Worm (Caenorhabditis elegans) whole organism, L2 larva: ENCODE measurements around the gene ets-10.

ENCODE experiments used
- F13H6.1 ChIP-seq: sonication (generic microtip); optimal IDR thresholded peaks from 2 replicates; lab custom pipeline; 2016; ENCODE audit warnings: missing genetic modification characterization, missing compliant biosample characterization
- ama-1 ChIP-seq: fragments of 150-350 bp; optimal IDR thresholded peaks from 2 replicates; lab custom pipeline; 2018; ENCODE audit warnings: inconsistent platforms
- blmp-1 ChIP-seq: sonication (generic microtip); optimal IDR thresholded peaks from 2 replicates; lab custom pipeline; 2017; ENCODE audit warnings: missing genetic modification characterization, mild to moderate bottlenecking, missing compliant biosample characterization, antibody characterized with exemption, moderate library complexity; ENCODE audit not compliant: insufficient read depth
- ceh-16 ChIP-seq: fragments of 150-350 bp; optimal IDR thresholded peaks from 2 replicates; lab custom pipeline; 2014; ENCODE audit warnings: missing biosample characterization, missing genetic modification characterization
- ceh-82 ChIP-seq: fragments of 150-350 bp; optimal IDR thresholded peaks from 2 replicates; lab custom pipeline; 2014; ENCODE audit warnings: missing biosample characterization, missing genetic modification characterization
- egl-27 ChIP-seq: sonication (generic microtip); optimal IDR thresholded peaks from 3 replicates; lab custom pipeline; 2017; ENCODE audit warnings: missing biosample characterization, missing genetic modification reagents, missing genetic modification characterization
- lin-39 ChIP-seq: fragments of 150-350 bp; optimal IDR thresholded peaks from 2 replicates; lab custom pipeline; 2014; ENCODE audit warnings: missing biosample characterization, missing genetic modification reagents, missing genetic modification characterization
- lsy-2 ChIP-seq, 2 experiments: fragments of 150-350 bp in 1 of 2; sonication (generic microtip) in 1 of 2; optimal IDR thresholded peaks; 2 replicates each; lab custom pipeline; 2014 to 2017; ENCODE audit warnings: missing biosample characterization in 2 of 2, missing genetic modification characterization in 2 of 2
- mab-5 ChIP-seq: fragments of 150-350 bp; optimal IDR thresholded peaks from 2 replicates; lab custom pipeline; 2014; ENCODE audit warnings: missing biosample characterization, missing genetic modification characterization
- nhr-237 ChIP-seq: fragments of 150-350 bp; optimal IDR thresholded peaks from 2 replicates; lab custom pipeline; 2014; ENCODE audit warnings: missing biosample characterization, missing genetic modification characterization
- nhr-77 ChIP-seq: fragments of 150-350 bp; optimal IDR thresholded peaks from 2 replicates; lab custom pipeline; 2014; ENCODE audit warnings: missing biosample characterization, missing genetic modification characterization
- sma-9 ChIP-seq, 2 experiments: fragments of 150-350 bp in 1 of 2; sonication (generic microtip) in 1 of 2; optimal IDR thresholded peaks; 2 replicates each; lab custom pipeline; 2014 to 2016; ENCODE audit warnings: missing genetic modification characterization in 2 of 2, mild to moderate bottlenecking in 1 of 2, missing biosample characterization in 1 of 2, missing compliant biosample characterization in 1 of 2, missing genetic modification reagents in 1 of 2, moderate library complexity in 1 of 2
- snpc-4 ChIP-seq: fragments of 150-350 bp; optimal IDR thresholded peaks from 2 replicates; lab custom pipeline; 2014; ENCODE audit warnings: missing biosample characterization, missing genetic modification characterization

- no peak for TF ChIP-seq ceh-82 (tag; lab: Kevin White, UChicago)
- TF ChIP-seq nhr-237 (tag; lab: Kevin White, UChicago), result no peak
- TF ChIP-seq lsy-2 (tag; optimal IDR thresholded peaks at IDR 0.05; lab: Kevin White, UChicago), result no peak
- no peak for TF ChIP-seq lin-39 (tag; lab: Kevin White, UChicago)
- no peak for TF ChIP-seq mab-5 (tag; lab: Kevin White, UChicago)
- no peak for TF ChIP-seq ama-1
- TF ChIP-seq egl-27 (tag; lab: Kevin White, UChicago), result no peak
- TF ChIP-seq snpc-4 (tag; lab: Kevin White, UChicago), result no peak
- no peak for TF ChIP-seq sma-9 (GFP tag; optimal IDR thresholded peaks at IDR 0.05; lab: Kevin White, UChicago)
- TF ChIP-seq sma-9 (tag; optimal IDR thresholded peaks at IDR 0.05; lab: Kevin White, UChicago), result no peak
- TF ChIP-seq nhr-77 (tag; lab: Kevin White, UChicago), result no peak
- TF ChIP-seq F13H6.1 (tag; lab: Kevin White, UChicago), result no peak
- TF ChIP-seq ceh-16 (tag; lab: Kevin White, UChicago), result no peak
- TF ChIP-seq blmp-1, result no peak
Measured at ce11 chrX:4320563-4320962, 36.6 kb downstream of the ets-10 start, which contains the start of gene dop-6.
